Fruit fly (Drosophila melanogaster) whole organism, prepupa: Measurements from ENCODE around the gene Gk2.
A peak's percentile ranks its signal among the peaks of the same experiment; 100 is the strongest.

ENCODE experiments used
- CG10631 ChIP-seq: fragments of 200-800 bp; sonication (Bioruptor generic); optimal IDR thresholded peaks from 2 replicates; lab custom pipeline; 2016; ENCODE audit warnings: missing biosample characterization, missing genetic modification characterization
- CG3032 ChIP-seq: fragments of 200-800 bp; optimal IDR thresholded peaks from 2 replicates; lab custom pipeline; 2019; ENCODE audit warnings: missing biosample characterization, mild to moderate bottlenecking, missing genetic modification characterization, moderate library complexity
- CG31627 ChIP-seq: fragments of 200-800 bp; sonication (Bioruptor generic); optimal IDR thresholded peaks from 3 replicates; lab custom pipeline; 2016; ENCODE audit warnings: missing biosample characterization, missing genetic modification characterization
- CG32006 ChIP-seq: fragments of 200-800 bp; sonication (Bioruptor generic); optimal IDR thresholded peaks from 3 replicates; lab custom pipeline; 2017; ENCODE audit warnings: missing biosample characterization, mild to moderate bottlenecking, missing genetic modification characterization
- Eip75B ChIP-seq: fragments of 200-800 bp; sonication (Bioruptor generic); optimal IDR thresholded peaks from 3 replicates; lab custom pipeline; 2016; ENCODE audit warnings: missing biosample characterization, missing genetic modification characterization
- Hr38 ChIP-seq: sonication (Bioruptor generic); optimal IDR thresholded peaks from 2 replicates; lab custom pipeline; 2016; ENCODE audit warnings: missing biosample characterization, missing genetic modification characterization
- Hr39 ChIP-seq: fragments of 200-800 bp; sonication (Bioruptor generic); optimal IDR thresholded peaks from 2 replicates; lab custom pipeline; 2016; ENCODE audit warnings: missing biosample characterization, missing genetic modification characterization
- eg ChIP-seq: fragments of 200-800 bp; sonication (Bioruptor generic); IDR thresholded peaks from 3 replicates; pipeline ENCODE4 v1.3.6; 2022; ENCODE audit warnings: missing biosample characterization, missing genetic modification characterization
- pdm3 ChIP-seq: fragments of 200-800 bp; sonication (Bioruptor generic); optimal IDR thresholded peaks from 3 replicates; lab custom pipeline; 2016; ENCODE audit warnings: missing biosample characterization, missing genetic modification characterization
- spab ChIP-seq: fragments of 200-800 bp; sonication (Bioruptor generic); optimal IDR thresholded peaks from 2 replicates; lab custom pipeline; 2017; ENCODE audit warnings: missing biosample characterization, mild to moderate bottlenecking, missing genetic modification characterization, missing genetic modification reagents
- ss ChIP-seq, 2 experiments: fragments of 200-800 bp; sonication (Bioruptor generic); optimal IDR thresholded peaks; 2 replicates in 1 of 2; 3 replicates in 1 of 2; lab custom pipeline; 2017 to 2018; ENCODE audit warnings: mild to moderate bottlenecking in 2 of 2, missing biosample characterization in 2 of 2, missing genetic modification characterization in 2 of 2, moderate library complexity in 1 of 2

- peak; percentile 94 for TF ChIP-seq Hr39 (GFP tag; lab: Kevin White, UChicago)
- TF ChIP-seq CG3032 (tag; lab: Kevin White, UChicago): peak; percentile 84
- peak; percentile 93 for TF ChIP-seq CG31627
- TF ChIP-seq CG10631 (GFP tag; lab: Kevin White, UChicago): peak; percentile 91
- TF ChIP-seq Hr38 (GFP tag; lab: Kevin White, UChicago): no peak
- TF ChIP-seq ss (GFP tag; optimal IDR thresholded peaks at IDR 0.05; lab: Kevin White, UChicago): peak; percentile 78 to 81
- peak; percentile 87 for TF ChIP-seq CG32006 (GFP tag; lab: Kevin White, UChicago)
- peak; percentile 93 for TF ChIP-seq Eip75B (GFP tag; lab: Kevin White, UChicago)
- peak; percentile 84 for TF ChIP-seq spab (GFP tag; lab: Kevin White, UChicago)
- peak; percentile 79 for TF ChIP-seq eg (GFP tag; lab: Robert Waterston, UW)
- peak; percentile 90 for TF ChIP-seq pdm3 (GFP tag; lab: Kevin White, UChicago)
Measured at dm6 chr3L:1692122-1692786, 46.0 kb upstream of the Gk2 start.
